Worm (Caenorhabditis elegans) whole organism, mixed stage, embryonic: ENCODE measurements around the gene srh-211.

Source experiments
- elt-1 ChIP-seq: sonication (generic microtip); optimal IDR thresholded peaks from 2 replicates; lab custom pipeline; 2017; ENCODE audit warnings: missing genetic modification characterization, mild to moderate bottlenecking, missing compliant biosample characterization, antibody characterized with exemption, moderate library complexity, borderline replicate concordance; ENCODE audit not compliant: insufficient read depth
- nhr-12 ChIP-seq: fragments of 150-350 bp; optimal IDR thresholded peaks from 2 replicates; lab custom pipeline; 2014; ENCODE audit warnings: missing biosample characterization, missing genetic modification characterization
- nhr-76 ChIP-seq: sonication (generic microtip); optimal IDR thresholded peaks from 2 replicates; lab custom pipeline; 2017; ENCODE audit warnings: missing biosample characterization, missing genetic modification characterization

ce11 chrV:4056203-4056602 is 25.0 kb downstream of the srh-211 start:
- no peak for TF ChIP-seq nhr-76 (tag; lab: Kevin White, UChicago)
- TF ChIP-seq nhr-12 (tag; lab: Kevin White, UChicago), result no peak
- TF ChIP-seq elt-1 (tag; lab: Kevin White, UChicago), result no peak
